Worm (Caenorhabditis elegans): ENCODE results near the gene sdf-9.

sdf-9 gene

DNA sequence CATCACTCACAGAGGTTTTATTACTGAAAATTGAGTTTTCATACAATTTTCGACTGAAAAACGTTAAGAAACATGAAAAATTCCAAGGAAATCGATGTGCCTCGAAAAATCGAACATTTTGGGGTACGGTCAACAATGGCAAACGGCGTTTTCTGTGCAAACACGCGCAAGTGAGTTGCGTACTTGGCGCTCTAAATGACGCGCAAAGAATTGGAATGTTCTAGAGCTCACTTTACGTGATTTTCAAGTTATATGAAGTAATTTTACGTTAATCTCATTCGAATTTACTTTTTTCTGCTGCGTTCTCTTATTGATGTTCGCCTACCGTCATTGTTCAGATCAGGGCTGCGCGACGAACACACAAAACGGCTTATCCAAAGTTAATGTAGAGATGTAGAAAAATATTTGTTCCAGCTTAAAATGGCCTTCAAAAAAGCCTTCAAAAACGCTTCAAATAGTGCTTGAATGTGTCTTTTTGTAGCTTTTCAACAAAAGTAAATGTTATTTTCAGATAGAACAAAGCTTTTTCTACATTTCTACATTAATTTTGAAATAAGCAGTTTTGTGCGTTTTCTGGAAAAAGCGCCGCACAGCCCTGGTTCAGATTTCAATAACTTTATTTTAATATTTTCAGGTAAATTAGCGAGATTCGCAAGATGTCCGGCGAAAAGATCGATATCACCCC lies 47.6 kb downstream of the sdf-9 start, which contains the start of the genes F31D4.2 and fkb-6:
Gene F31D4.2, minus strand, starts transcription at position 23 of the 685 bp plus-strand sequence.
Gene fkb-6, plus strand, starts transcription at position 635 of the 685 bp plus-strand sequence.
- TF ChIP-seq mep-1 (tag; optimal IDR thresholded peaks at IDR 0.05) (peak; percentile 90), lsy-2 (tag; optimal IDR thresholded peaks at IDR 0.05) (peak; percentile 96), lin-13 (tag; optimal IDR thresholded peaks at IDR 0.05) (peak; percentile 71), elt-3 (tag; optimal IDR thresholded peaks at IDR 0.05) (no peak), ces-1 (GFP tag; optimal IDR thresholded peaks at IDR 0.05) (peak; percentile 77), mls-2 (tag; optimal IDR thresholded peaks at IDR 0.05) (peak; percentile 15), unc-62 (GFP tag; optimal IDR thresholded peaks at IDR 0.05) (peak; percentile 11), drap-1 (GFP tag; optimal IDR thresholded peaks at IDR 0.05) (no peak), lin-32 (GFP tag; optimal IDR thresholded peaks at IDR 0.05) (no peak), ceh-39 (tag; optimal IDR thresholded peaks at IDR 0.05) (peak; percentile 53), bed-3 (GFP tag; optimal IDR thresholded peaks at IDR 0.05) (no peak), sptf-1 (tag; optimal IDR thresholded peaks at IDR 0.05) (peak; percentile 3), nhr-76 (tag; optimal IDR thresholded peaks at IDR 0.05) (no peak), ceh-83 (GFP tag; optimal IDR thresholded peaks at IDR 0.05) (no peak), nhr-237 (tag; optimal IDR thresholded peaks at IDR 0.05) (peak; percentile 52), ceh-43 (GFP tag; optimal IDR thresholded peaks at IDR 0.05) (no peak), pha-4 (tag; optimal IDR thresholded peaks at IDR 0.05) (peak; percentile 88)

DNA sequence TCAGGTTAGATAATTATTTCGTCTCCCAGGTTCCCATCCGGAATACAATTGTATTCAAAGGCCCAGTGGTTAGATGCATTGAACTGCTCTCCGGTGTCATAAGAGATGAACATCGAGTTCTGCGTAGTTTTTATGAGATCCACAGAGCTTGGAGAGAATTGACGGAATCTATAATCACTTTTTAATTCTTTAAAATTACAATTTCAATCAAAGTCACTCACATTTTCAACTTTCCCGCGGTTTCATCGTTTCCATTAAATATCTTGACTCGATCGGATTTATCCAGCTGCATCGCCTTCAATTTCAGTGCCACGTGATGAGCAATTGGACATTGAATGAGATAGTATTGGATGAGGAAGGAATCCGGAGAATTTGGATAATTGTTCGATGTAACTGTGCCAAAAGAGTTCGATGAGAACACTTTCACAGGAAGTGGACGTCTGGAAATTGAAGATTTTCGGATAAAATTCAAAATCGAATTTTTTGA lies 49.8 kb downstream of the sdf-9 start:
- TF ChIP-seq drap-1 (GFP tag; optimal IDR thresholded peaks at IDR 0.05) (no peak), nhr-237 (tag; optimal IDR thresholded peaks at IDR 0.05) (no peak), ces-1 (GFP tag; optimal IDR thresholded peaks at IDR 0.05) (no peak), lsy-2 (tag; optimal IDR thresholded peaks at IDR 0.05) (no peak), flh-1 (GFP tag; optimal IDR thresholded peaks at IDR 0.05) (no peak), bed-3 (GFP tag; optimal IDR thresholded peaks at IDR 0.05) (no peak), tbx-8 (GFP tag; optimal IDR thresholded peaks at IDR 0.05) (no peak), nhr-76 (tag; optimal IDR thresholded peaks at IDR 0.05) (no peak), mep-1 (tag; optimal IDR thresholded peaks at IDR 0.05) (no peak), ztf-11 (tag; optimal IDR thresholded peaks at IDR 0.05) (no peak)

DNA sequence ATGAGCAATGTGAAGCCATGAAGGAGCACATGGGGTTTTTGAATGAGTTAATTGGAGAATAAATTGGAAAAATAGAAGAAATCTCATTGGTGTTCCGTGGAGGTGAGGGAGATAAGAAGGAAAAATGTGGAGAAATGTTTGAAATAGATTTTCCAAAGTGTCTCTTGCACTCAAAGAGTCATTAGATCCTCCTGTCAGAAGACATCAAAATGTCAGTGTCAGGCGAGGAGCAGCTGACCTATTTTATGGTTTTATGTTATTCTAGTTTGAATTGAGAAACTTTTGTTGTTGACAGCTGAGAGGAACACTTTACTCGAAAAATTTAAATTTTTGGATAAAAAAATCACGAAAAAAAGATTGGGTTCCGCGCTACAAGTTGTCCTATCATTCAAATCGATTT lies 52.6 kb downstream of the sdf-9 start, which contains the start of gene clec-264:
Gene clec-264, minus strand, starts transcription at position 122 of the 400 bp plus-strand sequence.
- peak; percentile 72 for TF ChIP-seq unc-62 (GFP tag; optimal IDR thresholded peaks at IDR 0.05)
- TF ChIP-seq nhr-12 (tag; optimal IDR thresholded peaks at IDR 0.05): no peak
- TF ChIP-seq mab-5 (tag; optimal IDR thresholded peaks at IDR 0.05): no peak
- TF ChIP-seq blmp-1 (tag; optimal IDR thresholded peaks at IDR 0.05): no peak
- TF ChIP-seq pha-4 (tag; optimal IDR thresholded peaks at IDR 0.05): no peak
- TF ChIP-seq hlh-1 (tag; optimal IDR thresholded peaks at IDR 0.05): peak; percentile 77
- no peak for TF ChIP-seq cnd-1 (tag; optimal IDR thresholded peaks at IDR 0.05)
- TF ChIP-seq ceh-39 (tag; optimal IDR thresholded peaks at IDR 0.05): no peak
- TF ChIP-seq snpc-4 (tag; optimal IDR thresholded peaks at IDR 0.05): no peak
- TF ChIP-seq unc-120 (tag; optimal IDR thresholded peaks at IDR 0.05; ENCODE audit: poor library complexity, severe bottlenecking): no peak

All from whole organism, mixed stage, embryonic.